Worm (Caenorhabditis elegans): ENCODE results near the gene sdz-12.

- TF ChIP-seq nhr-11 (tag; optimal IDR thresholded peaks at IDR 0.05), result no peak
- TF ChIP-seq ceh-32 (tag; optimal IDR thresholded peaks at IDR 0.05; ENCODE audit: poor library complexity), result no peak
- TF ChIP-seq snpc-1.2 (GFP tag; IDR thresholded peaks at IDR 0.05), result no peak
- TF ChIP-seq daf-19 (GFP tag; conservative IDR thresholded peaks at IDR 0.05), result no peak
- TF ChIP-seq nhr-111 (GFP tag; optimal IDR thresholded peaks at IDR 0.05), result no peak
- no peak for TF ChIP-seq arid-1 (GFP tag; conservative IDR thresholded peaks at IDR 0.05)
- TF ChIP-seq mdl-1 (tag; optimal IDR thresholded peaks at IDR 0.05), result no peak
- TF ChIP-seq nhr-42 (GFP tag; IDR thresholded peaks at IDR 0.05), result no peak
- no peak for TF ChIP-seq ceh-28 (tag; optimal IDR thresholded peaks at IDR 0.05)
Measured at ce11 chrII:3688333-3688732, 43.3 kb downstream of the sdz-12 start, which contains the start of gene ifas-1.

All from whole organism, L4 larva.